Fruit fly (Drosophila melanogaster) whole organism, embryonic: ENCODE data around the gene CG3662.

Experiments used
- ATbp ChIP-seq: fragments of 200-800 bp; sonication (Bioruptor generic); optimal IDR thresholded peaks from 2 replicates; lab custom pipeline; 2017; ENCODE audit warnings: missing biosample characterization, mild to moderate bottlenecking, missing genetic modification characterization, missing genetic modification reagents
- Ada2b ChIP-seq: fragments of 200-800 bp; sonication (Bioruptor generic); IDR thresholded peaks from 2 replicates; pipeline ENCODE4 v1.3.6; 2022; ENCODE audit warnings: missing biosample characterization, missing genetic modification characterization
- CG12155 ChIP-seq: fragments of 200-800 bp; sonication (Bioruptor generic); optimal IDR thresholded peaks from 3 replicates; lab custom pipeline; 2016; ENCODE audit warnings: missing biosample characterization, missing genetic modification characterization
- CG14667 ChIP-seq: fragments of 200-800 bp; sonication (Bioruptor generic); IDR thresholded peaks from 2 replicates; pipeline ENCODE4 v1.3.6; 2022; ENCODE audit warnings: missing biosample characterization, missing genetic modification characterization
- CG14860 ChIP-seq: fragments of 200-800 bp; sonication (Bioruptor generic); IDR thresholded peaks from 3 replicates; pipeline ENCODE4 v1.3.6; 2022; ENCODE audit warnings: missing biosample characterization, missing genetic modification characterization; ENCODE audit not compliant: partially characterized antibody
- CG1603 ChIP-seq: fragments of 200-800 bp; sonication (Bioruptor generic); optimal IDR thresholded peaks from 2 replicates; lab custom pipeline; 2019; ENCODE audit warnings: missing biosample characterization, mild to moderate bottlenecking, missing genetic modification characterization, moderate library complexity
- CG2116 ChIP-seq: fragments of 200-800 bp; sonication (Bioruptor generic); optimal IDR thresholded peaks from 3 replicates; lab custom pipeline; 2018; ENCODE audit warnings: missing biosample characterization, mild to moderate bottlenecking, missing genetic modification characterization
- CG33213 ChIP-seq: fragments of 200-800 bp; sonication (Bioruptor generic); optimal IDR thresholded peaks from 3 replicates; lab custom pipeline; 2016; ENCODE audit warnings: missing biosample characterization, missing genetic modification characterization
- CG3407 ChIP-seq: fragments of 200-800 bp; sonication (Bioruptor generic); optimal IDR thresholded peaks from 2 replicates; lab custom pipeline; 2018; ENCODE audit warnings: missing biosample characterization, mild to moderate bottlenecking, missing genetic modification characterization
- CG7786 ChIP-seq: fragments of 200-800 bp; sonication (Bioruptor generic); optimal IDR thresholded peaks from 2 replicates; lab custom pipeline; 2016; ENCODE audit warnings: missing biosample characterization, missing genetic modification characterization
- CG9797 ChIP-seq: fragments of 200-800 bp; sonication (Bioruptor generic); optimal IDR thresholded peaks from 3 replicates; lab custom pipeline; 2018; ENCODE audit warnings: missing biosample characterization, mild to moderate bottlenecking, missing genetic modification characterization
- D ChIP-seq, 2 experiments: fragments of 200-800 bp in 1 of 2; fragments of >200 bp in 1 of 2; sonication (Bioruptor generic) in 1 of 2; optimal IDR thresholded peaks; 2 replicates in 1 of 2; 3 replicates in 1 of 2; lab custom pipeline; 2017; ENCODE audit warnings: mild to moderate bottlenecking in 1 of 2, missing biosample characterization in 1 of 2, missing genetic modification characterization in 1 of 2, missing genetic modification reagents in 1 of 2
- Fer3 ChIP-seq: fragments of 200-800 bp; sonication (Bioruptor generic); optimal IDR thresholded peaks from 2 replicates; lab custom pipeline; 2018; ENCODE audit warnings: missing biosample characterization, mild to moderate bottlenecking, missing genetic modification characterization, moderate library complexity
- HLH3B ChIP-seq: fragments of 200-800 bp; sonication (Bioruptor generic); IDR thresholded peaks from 2 replicates; pipeline ENCODE4 v1.3.6; 2022; ENCODE audit warnings: missing biosample characterization, missing genetic modification characterization
- Hr39 ChIP-seq: fragments of >200 bp; optimal IDR thresholded peaks from 2 replicates; lab custom pipeline; 2017
- Oaz ChIP-seq: fragments of 200-800 bp; sonication (Bioruptor generic); IDR thresholded peaks from 2 replicates; pipeline ENCODE4 v1.3.6; 2022; ENCODE audit warnings: missing biosample characterization, missing genetic modification characterization
- Opbp ChIP-seq: fragments of 200-800 bp; sonication (Bioruptor generic); IDR thresholded peaks from 3 replicates; pipeline ENCODE4 v1.3.6; 2022; ENCODE audit warnings: missing biosample characterization, missing genetic modification characterization; ENCODE audit not compliant: partially characterized antibody
- Pdp1 ChIP-seq, 2 experiments: fragments of 200-800 bp; sonication (Bioruptor generic); optimal IDR thresholded peaks; 3 replicates each; lab custom pipeline; 2016; ENCODE audit warnings: missing biosample characterization in 2 of 2, missing genetic modification characterization in 2 of 2, mild to moderate bottlenecking in 1 of 2, moderate library complexity in 1 of 2
- Spps ChIP-seq: fragments of 200-800 bp; sonication (Bioruptor generic); optimal IDR thresholded peaks from 2 replicates; lab custom pipeline; 2018; ENCODE audit warnings: missing biosample characterization, mild to moderate bottlenecking, missing genetic modification characterization
- Trl ChIP-seq, 3 experiments: fragments of >200 bp in 2 of 3; fragments of 200-800 bp in 1 of 3; sonication (Bioruptor generic) in 1 of 3; optimal IDR thresholded peaks; 2 replicates in 1 of 3; 3 replicates in 2 of 3; lab custom pipeline; 2016 to 2017; ENCODE audit warnings: missing biosample characterization in 1 of 3, missing genetic modification characterization in 1 of 3
- Xbp1 ChIP-seq: fragments of 200-800 bp; sonication (Bioruptor generic); optimal IDR thresholded peaks from 3 replicates; lab custom pipeline; 2016; ENCODE audit warnings: missing biosample characterization, mild to moderate bottlenecking, missing genetic modification characterization
- YL-1 ChIP-seq: fragments of 200-800 bp; sonication (Bioruptor generic); optimal IDR thresholded peaks from 3 replicates; lab custom pipeline; 2017; ENCODE audit warnings: missing biosample characterization, mild to moderate bottlenecking, missing genetic modification characterization
- ab ChIP-seq: fragments of 200-800 bp; sonication (Bioruptor generic); optimal IDR thresholded peaks from 2 replicates; lab custom pipeline; 2016; ENCODE audit warnings: missing biosample characterization, missing genetic modification characterization
- ac ChIP-seq: fragments of 200-800 bp; sonication (Bioruptor generic); optimal IDR thresholded peaks from 3 replicates; lab custom pipeline; 2017; ENCODE audit warnings: missing biosample characterization, mild to moderate bottlenecking, missing genetic modification characterization
- ash1 ChIP-seq: fragments of 200-800 bp; sonication (Bioruptor generic); optimal IDR thresholded peaks from 2 replicates; lab custom pipeline; 2018; ENCODE audit warnings: missing biosample characterization, mild to moderate bottlenecking, missing genetic modification characterization
- bab2 ChIP-seq: fragments of 200-800 bp; sonication (Bioruptor generic); optimal IDR thresholded peaks from 2 replicates; lab custom pipeline; 2016; ENCODE audit warnings: missing biosample characterization, missing genetic modification characterization
- cg ChIP-seq: fragments of 200-800 bp; sonication (Bioruptor generic); optimal IDR thresholded peaks from 3 replicates; lab custom pipeline; 2019; ENCODE audit warnings: missing biosample characterization, mild to moderate bottlenecking, missing genetic modification characterization, moderate library complexity
- crp ChIP-seq, 2 experiments: fragments of 200-800 bp; sonication (Bioruptor generic); optimal IDR thresholded peaks; 2 replicates in 1 of 2; 3 replicates in 1 of 2; lab custom pipeline; 2017; ENCODE audit warnings: missing biosample characterization in 2 of 2, missing genetic modification characterization in 2 of 2, mild to moderate bottlenecking in 1 of 2, moderate library complexity in 1 of 2
- cwo ChIP-seq: fragments of 200-800 bp; sonication (Bioruptor generic); optimal IDR thresholded peaks from 3 replicates; lab custom pipeline; 2017; ENCODE audit warnings: missing biosample characterization, missing genetic modification characterization, mild to moderate bottlenecking, moderate library complexity, missing genetic modification reagents
- dmrt11E ChIP-seq: fragments of 200-800 bp; sonication (Bioruptor generic); optimal IDR thresholded peaks from 3 replicates; lab custom pipeline; 2018; ENCODE audit warnings: missing biosample characterization, mild to moderate bottlenecking, missing genetic modification characterization, moderate library complexity
- ems ChIP-seq: fragments of 200-800 bp; sonication (Bioruptor generic); optimal IDR thresholded peaks from 3 replicates; lab custom pipeline; 2016; ENCODE audit warnings: missing biosample characterization, missing genetic modification characterization
- eve ChIP-seq, 2 experiments: fragments of >200 bp; optimal IDR thresholded peaks; 2 replicates each; lab custom pipeline; 2017; ENCODE audit warnings: missing biosample characterization in 2 of 2, missing genetic modification characterization in 2 of 2
- fd96Cb ChIP-seq: fragments of 200-800 bp; sonication (Bioruptor generic); optimal IDR thresholded peaks from 2 replicates; lab custom pipeline; 2018; ENCODE audit warnings: missing biosample characterization, mild to moderate bottlenecking, missing genetic modification characterization, moderate library complexity
- grn ChIP-seq: fragments of 200-800 bp; sonication (Bioruptor generic); optimal IDR thresholded peaks from 3 replicates; lab custom pipeline; 2017; ENCODE audit warnings: missing biosample characterization, missing genetic modification characterization
- hbn ChIP-seq: fragments of 200-800 bp; sonication (Bioruptor generic); IDR thresholded peaks from 2 replicates; pipeline ENCODE4 v1.3.6; 2022; ENCODE audit warnings: missing biosample characterization, missing genetic modification characterization; ENCODE audit not compliant: partially characterized antibody
- hth ChIP-seq: fragments of >200 bp; optimal IDR thresholded peaks from 2 replicates; lab custom pipeline; 2017; ENCODE audit warnings: inconsistent platforms
- jing ChIP-seq: fragments of 200-800 bp; sonication (Bioruptor generic); optimal IDR thresholded peaks from 2 replicates; lab custom pipeline; 2018; ENCODE audit warnings: missing biosample characterization, mild to moderate bottlenecking, missing genetic modification characterization
- nau ChIP-seq: fragments of 200-800 bp; sonication (Bioruptor generic); optimal IDR thresholded peaks from 3 replicates; lab custom pipeline; 2017; ENCODE audit warnings: missing biosample characterization, mild to moderate bottlenecking, missing genetic modification characterization, missing genetic modification reagents
- oc ChIP-seq: fragments of 200-800 bp; sonication (Bioruptor generic); optimal IDR thresholded peaks from 2 replicates; lab custom pipeline; 2018; ENCODE audit warnings: missing biosample characterization, mild to moderate bottlenecking, missing genetic modification characterization, moderate library complexity
- otp ChIP-seq: fragments of 200-800 bp; sonication (Bioruptor generic); IDR thresholded peaks from 3 replicates; pipeline ENCODE4, ENCODE4 v1.3.6; 2022; ENCODE audit warnings: missing biosample characterization, missing genetic modification characterization
- peb ChIP-seq: fragments of 200-800 bp; sonication (Bioruptor generic); IDR thresholded peaks from 2 replicates; pipeline ENCODE4 v1.3.6; 2022; ENCODE audit warnings: missing biosample characterization, missing genetic modification characterization
- prd ChIP-seq, 3 experiments: fragments of >200 bp in 2 of 3; fragments of 200-800 bp in 1 of 3; sonication (Bioruptor generic) in 1 of 3; optimal IDR thresholded peaks in 2 of 3; IDR thresholded peaks in 1 of 3; 2 replicates in 2 of 3; 3 replicates in 1 of 3; pipeline versions ENCODE4 v1.3.6 to Lab custom; 2017 to 2022; ENCODE audit warnings: missing biosample characterization in 1 of 3, missing genetic modification characterization in 1 of 3
- pros ChIP-seq: fragments of 200-800 bp; sonication (Bioruptor generic); optimal IDR thresholded peaks from 3 replicates; lab custom pipeline; 2019; ENCODE audit warnings: missing biosample characterization, mild to moderate bottlenecking, missing genetic modification characterization, moderate library complexity
- psq ChIP-seq: fragments of 200-800 bp; sonication (Bioruptor generic); optimal IDR thresholded peaks from 2 replicates; lab custom pipeline; 2017; ENCODE audit warnings: missing biosample characterization, missing genetic modification characterization
- salm ChIP-seq: fragments of 200-800 bp; sonication (Bioruptor generic); optimal IDR thresholded peaks from 2 replicates; lab custom pipeline; 2018; ENCODE audit warnings: missing biosample characterization, mild to moderate bottlenecking, missing genetic modification characterization
- sob ChIP-seq: fragments of 200-800 bp; sonication (Bioruptor generic); IDR thresholded peaks from 2 replicates; pipeline ENCODE4 v1.3.6; 2022; ENCODE audit warnings: missing biosample characterization, missing genetic modification characterization
- tio ChIP-seq: fragments of 200-800 bp; sonication (Bioruptor generic); optimal IDR thresholded peaks from 2 replicates; lab custom pipeline; 2017; ENCODE audit warnings: missing biosample characterization, missing genetic modification characterization, inconsistent platforms
- tll ChIP-seq, 2 experiments: fragments of 200-800 bp in 1 of 2; fragments of >200 bp in 1 of 2; sonication (Bioruptor generic) in 1 of 2; optimal IDR thresholded peaks; 2 replicates each; lab custom pipeline; 2017 to 2019; ENCODE audit warnings: missing biosample characterization in 2 of 2, missing genetic modification characterization in 2 of 2, mild to moderate bottlenecking in 1 of 2, moderate library complexity in 1 of 2
- zen ChIP-seq: fragments of 200-800 bp; sonication (Bioruptor generic); optimal IDR thresholded peaks from 3 replicates; lab custom pipeline; 2018; ENCODE audit warnings: missing biosample characterization, mild to moderate bottlenecking, missing genetic modification characterization, moderate library complexity

CG3662 gene

DNA sequence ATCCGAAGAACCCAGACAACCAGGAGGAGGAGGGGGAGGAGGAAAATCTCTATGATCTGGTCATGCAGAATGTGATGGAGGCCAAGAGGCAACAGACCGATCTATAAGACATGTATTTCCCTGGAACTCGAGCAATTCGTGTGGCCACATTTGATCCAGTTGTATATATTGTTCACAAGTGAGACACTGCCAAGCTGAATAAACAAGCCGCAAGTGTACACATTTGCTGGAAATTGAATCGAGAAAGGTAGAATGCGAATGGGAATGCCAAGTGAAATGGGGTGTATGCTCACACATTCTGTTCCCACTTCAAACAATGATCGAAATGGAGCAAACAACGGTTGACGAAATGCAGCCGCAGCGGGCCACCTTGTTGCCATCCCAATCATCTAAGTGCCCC is 34.9 kb downstream of the CG3662 start (continued):
- TF ChIP-seq D (optimal IDR thresholded peaks at IDR 0.05; lab: Kevin White, UChicago), result no peak
- no peak for TF ChIP-seq D (GFP tag; optimal IDR thresholded peaks at IDR 0.05; lab: Kevin White, UChicago)
- TF ChIP-seq Trl (optimal IDR thresholded peaks at IDR 0.05; lab: Kevin White, UChicago), result no peak
- TF ChIP-seq Trl (GFP tag; optimal IDR thresholded peaks at IDR 0.05; lab: Kevin White, UChicago), result peak; percentile 6
- no peak for TF ChIP-seq pros (GFP tag; lab: Kevin White, UChicago)
- TF ChIP-seq oc, result peak; percentile 22
- no peak for TF ChIP-seq nau (GFP tag; lab: Kevin White, UChicago)
- no peak for TF ChIP-seq Hr39
- no peak for TF ChIP-seq jing (GFP tag; lab: Kevin White, UChicago)
- TF ChIP-seq salm, result no peak
- TF ChIP-seq HLH3B (GFP tag; lab: Robert Waterston, UW), result peak; percentile 21; the same call in 1 of the 2 replicates
- no peak for TF ChIP-seq CG9797 (GFP tag; lab: Kevin White, UChicago)
- TF ChIP-seq CG7786 (GFP tag; lab: Kevin White, UChicago), result no peak
- peak; percentile 77 for TF ChIP-seq ATbp (GFP tag; lab: Kevin White, UChicago)
- no peak; the same call in 1 of the 2 replicates for TF ChIP-seq sob
- TF ChIP-seq tio, result no peak
- 0 out of 3 replicates have a peak, but pooled peaks have one; percentile 50 for TF ChIP-seq otp (GFP tag; lab: Robert Waterston, UW)
- no peak for TF ChIP-seq tll (GFP tag; optimal IDR thresholded peaks at IDR 0.05; lab: Kevin White, UChicago)
- no peak for TF ChIP-seq fd96Cb (tag; lab: Kevin White, UChicago)
- TF ChIP-seq Spps (tag; lab: Kevin White, UChicago), result no peak
- no peak for TF ChIP-seq Ada2b (GFP tag; lab: Robert Waterston, UW)
- TF ChIP-seq Opbp (GFP tag; lab: Robert Waterston, UW), result no peak
- TF ChIP-seq ash1 (GFP tag; lab: Kevin White, UChicago), result no peak
- TF ChIP-seq grn (GFP tag; lab: Kevin White, UChicago), result no peak
- TF ChIP-seq Xbp1 (GFP tag; lab: Kevin White, UChicago), result no peak
- TF ChIP-seq YL-1, result peak; percentile 3
- TF ChIP-seq psq, result no peak
- no peak for TF ChIP-seq zen (tag; lab: Kevin White, UChicago)
- TF ChIP-seq CG1603, result peak; percentile 43
- TF ChIP-seq cwo (GFP tag; lab: Kevin White, UChicago), result no peak
- TF ChIP-seq Oaz (GFP tag; lab: Robert Waterston, UW), result no peak
- no peak for TF ChIP-seq eve (GFP tag; optimal IDR thresholded peaks at IDR 0.05; lab: Kevin White, UChicago)
- TF ChIP-seq ab (GFP tag; lab: Kevin White, UChicago), result no peak
- no peak for TF ChIP-seq hbn (GFP tag; lab: Robert Waterston, UW)
- TF ChIP-seq Fer3, result no peak
- no peak for TF ChIP-seq dmrt11E (tag; lab: Kevin White, UChicago)
- peak; percentile 3 for TF ChIP-seq CG33213 (GFP tag; lab: Kevin White, UChicago)
- no peak for TF ChIP-seq bab2
- no peak for TF ChIP-seq Pdp1 (GFP tag; optimal IDR thresholded peaks at IDR 0.05; lab: Kevin White, UChicago)
- TF ChIP-seq crp (GFP tag; optimal IDR thresholded peaks at IDR 0.05; lab: Kevin White, UChicago), result no peak
- no peak for TF ChIP-seq CG14860 (GFP tag; lab: Robert Waterston, UW)
- no peak for TF ChIP-seq hth (lab: Kevin White, UChicago)
- TF ChIP-seq CG12155 (GFP tag; lab: Kevin White, UChicago), result no peak
- peak; percentile 45 for TF ChIP-seq CG3407
- TF ChIP-seq prd (optimal IDR thresholded peaks at IDR 0.05; lab: Kevin White, UChicago), result no peak
- no peak for TF ChIP-seq prd (GFP tag; IDR thresholded peaks at IDR 0.05; lab: Robert Waterston, UW)
- no peak for TF ChIP-seq ac (GFP tag; lab: Kevin White, UChicago)
- no peak for TF ChIP-seq peb (GFP tag; lab: Robert Waterston, UW)
- TF ChIP-seq CG14667, result no peak
- no peak for TF ChIP-seq CG2116 (GFP tag; lab: Kevin White, UChicago)
- TF ChIP-seq ems, result no peak
- no peak for TF ChIP-seq cg
